Worm (Caenorhabditis elegans): ENCODE results near the gene kin-33.

- TF ChIP-seq W03F9.2 (tag; optimal IDR thresholded peaks at IDR 0.05) (no peak), him-1 (tag; optimal IDR thresholded peaks at IDR 0.05) (no peak), dao-5 (tag; optimal IDR thresholded peaks at IDR 0.05) (no peak)
Measured at ce11 chrV:281616-282015, 47.1 kb upstream of the kin-33 start, which contains the start of gene npr-5.
